Worm (Caenorhabditis elegans) whole organism, mixed stage, embryonic: ENCODE results near the gene C06E4.6.

ENCODE experiments used
- blmp-1 ChIP-seq: fragments of 150-350 bp; optimal IDR thresholded peaks from 2 replicates; lab custom pipeline; 2014; ENCODE audit warnings: missing biosample characterization, missing genetic modification characterization
- ceh-39 ChIP-seq: fragments of 150-350 bp; optimal IDR thresholded peaks from 2 replicates; lab custom pipeline; 2014; ENCODE audit warnings: missing biosample characterization, missing genetic modification characterization
- ces-1 ChIP-seq: fragments of 150-350 bp; optimal IDR thresholded peaks from 2 replicates; lab custom pipeline; 2014; ENCODE audit warnings: missing biosample characterization, missing genetic modification reagents, missing genetic modification characterization
- elt-3 ChIP-seq: fragments of 150-350 bp; optimal IDR thresholded peaks from 2 replicates; lab custom pipeline; 2014; ENCODE audit warnings: missing biosample characterization, missing genetic modification characterization
- lin-13 ChIP-seq: fragments of 150-350 bp; optimal IDR thresholded peaks from 2 replicates; lab custom pipeline; 2014; ENCODE audit warnings: missing biosample characterization, missing genetic modification characterization
- nhr-12 ChIP-seq: fragments of 150-350 bp; optimal IDR thresholded peaks from 2 replicates; lab custom pipeline; 2014; ENCODE audit warnings: missing biosample characterization, missing genetic modification characterization
- nhr-76 ChIP-seq: sonication (generic microtip); optimal IDR thresholded peaks from 2 replicates; lab custom pipeline; 2017; ENCODE audit warnings: missing biosample characterization, missing genetic modification characterization
- pha-4 ChIP-seq: fragments of 150-350 bp; optimal IDR thresholded peaks from 2 replicates; lab custom pipeline; 2018; ENCODE audit warnings: missing biosample characterization, missing genetic modification reagents, missing genetic modification characterization
- snpc-4 ChIP-seq: fragments of 150-350 bp; optimal IDR thresholded peaks from 2 replicates; lab custom pipeline; 2014; ENCODE audit warnings: missing biosample characterization, missing genetic modification characterization
- tbx-8 ChIP-seq: fragments of 200-800 bp; sonication (Bioruptor generic); optimal IDR thresholded peaks from 2 replicates; lab custom pipeline; 2018; ENCODE audit warnings: mild to moderate bottlenecking, missing genetic modification characterization, moderate library complexity, missing compliant biosample characterization
- unc-120 ChIP-seq: sonication (generic microtip); optimal IDR thresholded peaks from 2 replicates; lab custom pipeline; 2017; ENCODE audit warnings: missing genetic modification characterization, missing compliant biosample characterization; ENCODE audit not compliant: poor library complexity, severe bottlenecking
- unc-39 ChIP-seq: fragments of 150-350 bp; optimal IDR thresholded peaks from 2 replicates; lab custom pipeline; 2014; ENCODE audit warnings: missing biosample characterization, missing genetic modification characterization
- unc-62 ChIP-seq: fragments of 150-350 bp; optimal IDR thresholded peaks from 2 replicates; lab custom pipeline; 2014; ENCODE audit warnings: missing biosample characterization, missing genetic modification reagents, missing genetic modification characterization
- ztf-11 ChIP-seq: fragments of 150-350 bp; optimal IDR thresholded peaks from 2 replicates; lab custom pipeline; 2014; ENCODE audit warnings: missing biosample characterization, missing genetic modification characterization

DNA sequence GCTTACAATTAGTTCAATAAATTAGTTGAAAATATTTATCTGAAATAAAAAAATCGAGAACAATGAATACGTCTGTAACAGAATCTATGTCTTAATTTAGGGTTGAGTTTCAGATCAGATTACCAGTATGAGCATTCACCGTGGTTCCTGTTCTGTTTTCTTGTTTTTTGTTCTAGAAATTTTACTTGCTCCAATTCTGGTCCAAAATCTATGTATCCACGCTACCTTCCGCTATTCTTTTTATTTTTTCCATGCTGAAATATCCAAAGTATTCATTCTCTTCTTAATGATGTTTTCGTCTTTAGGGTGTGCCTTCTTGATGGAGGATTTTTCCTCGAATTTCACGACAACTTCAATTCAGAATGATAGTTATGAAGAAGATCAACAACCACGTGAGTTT, 47.2 kb upstream of the C06E4.6 start, which contains the start of gene npr-27:
- TF ChIP-seq ztf-11 (tag; lab: Kevin White, UChicago) (no peak), nhr-12 (tag; lab: Kevin White, UChicago) (no peak), tbx-8 (GFP tag; lab: Kevin White, UChicago) (no peak), lin-13 (tag; lab: Kevin White, UChicago) (no peak), ces-1 (no peak), snpc-4 (tag; lab: Kevin White, UChicago) (no peak), blmp-1 (tag; lab: Kevin White, UChicago) (no peak), elt-3 (tag; lab: Kevin White, UChicago) (no peak), unc-39 (tag; lab: Kevin White, UChicago) (no peak), ceh-39 (tag; lab: Kevin White, UChicago) (no peak), unc-62 (no peak), nhr-76 (tag; lab: Kevin White, UChicago) (no peak), pha-4 (tag; lab: Kevin White, UChicago) (no peak), unc-120 (no peak)
